Worm (Caenorhabditis elegans): ENCODE data around the gene unc-25.
A peak's percentile ranks its signal among the peaks of the same experiment; 100 is the strongest.

The unc-25 gene

ce11 chrIII:12971828-12972379, 29.5 kb downstream of the unc-25 start:
- TF ChIP-seq hlh-1 (tag; optimal IDR thresholded peaks at IDR 0.05): peak; percentile 17
- peak; percentile 40 for TF ChIP-seq lsy-2 (tag; optimal IDR thresholded peaks at IDR 0.05)
- TF ChIP-seq M03D4.4 (tag; optimal IDR thresholded peaks at IDR 0.05): no peak
- TF ChIP-seq unc-62 (GFP tag; optimal IDR thresholded peaks at IDR 0.05): peak; percentile 84

ce11 chrIII:12972398-12972797, 29.9 kb downstream of the unc-25 start, which contains the start of gene bckd-1A:
bckd-1A (minus strand) TSS chrIII:12972498.
- TF ChIP-seq ces-1 (GFP tag; optimal IDR thresholded peaks at IDR 0.05) (no peak), mab-5 (tag; optimal IDR thresholded peaks at IDR 0.05) (no peak), lin-13 (tag; optimal IDR thresholded peaks at IDR 0.05) (no peak), ham-2 (GFP tag; optimal IDR thresholded peaks at IDR 0.05) (no peak), pha-4 (tag; optimal IDR thresholded peaks at IDR 0.05) (no peak), unc-39 (tag; optimal IDR thresholded peaks at IDR 0.05) (no peak), elt-3 (tag; optimal IDR thresholded peaks at IDR 0.05) (no peak), cnd-1 (tag; optimal IDR thresholded peaks at IDR 0.05) (no peak), bed-3 (GFP tag; optimal IDR thresholded peaks at IDR 0.05) (no peak), nhr-237 (tag; optimal IDR thresholded peaks at IDR 0.05) (no peak), nhr-12 (tag; optimal IDR thresholded peaks at IDR 0.05) (no peak), nhr-76 (tag; optimal IDR thresholded peaks at IDR 0.05) (no peak), unc-120 (tag; optimal IDR thresholded peaks at IDR 0.05; ENCODE audit: poor library complexity, severe bottlenecking) (no peak), lsy-2 (tag; optimal IDR thresholded peaks at IDR 0.05) (no peak), zip-8 (tag; optimal IDR thresholded peaks at IDR 0.05) (no peak)

- TF ChIP-seq mep-1 (tag; optimal IDR thresholded peaks at IDR 0.05): no peak
Observed at ce11 chrIII:12977559-12977958, 35.1 kb downstream of the unc-25 start, which contains the start of gene ZK1010.2. ZK1010.2 (minus strand) TSS chrIII:12977862.

- TF ChIP-seq mls-2 (tag; optimal IDR thresholded peaks at IDR 0.05): peak; percentile 10
- TF ChIP-seq pha-4 (tag; optimal IDR thresholded peaks at IDR 0.05): peak; percentile 60
- no peak for TF ChIP-seq ceh-83 (GFP tag; optimal IDR thresholded peaks at IDR 0.05)
- TF ChIP-seq cnd-1 (tag; optimal IDR thresholded peaks at IDR 0.05): no peak
- TF ChIP-seq lin-13 (tag; optimal IDR thresholded peaks at IDR 0.05): peak; percentile 76
- no peak for TF ChIP-seq mab-5 (tag; optimal IDR thresholded peaks at IDR 0.05)
- no peak for TF ChIP-seq tbx-8 (GFP tag; optimal IDR thresholded peaks at IDR 0.05)
- peak; percentile 98 for TF ChIP-seq lsy-2 (tag; optimal IDR thresholded peaks at IDR 0.05)
- peak; percentile 12 for TF ChIP-seq unc-120 (tag; optimal IDR thresholded peaks at IDR 0.05; ENCODE audit: poor library complexity, severe bottlenecking)
- TF ChIP-seq hlh-1 (tag; optimal IDR thresholded peaks at IDR 0.05): peak; percentile 11
- peak; percentile 19 for TF ChIP-seq mep-1 (tag; optimal IDR thresholded peaks at IDR 0.05)
- no peak for TF ChIP-seq lin-32 (GFP tag; optimal IDR thresholded peaks at IDR 0.05)
- TF ChIP-seq flh-1 (GFP tag; optimal IDR thresholded peaks at IDR 0.05): no peak
- peak; percentile 71 for TF ChIP-seq nhr-237 (tag; optimal IDR thresholded peaks at IDR 0.05)
- peak; percentile 10 for TF ChIP-seq ces-1 (GFP tag; optimal IDR thresholded peaks at IDR 0.05)
Observed at ce11 chrIII:12978473-12979174, 36.2 kb downstream of the unc-25 start, which contains the start of the genes ubq-2 and frg-1. ubq-2 (minus strand) TSS chrIII:12978523. frg-1 (plus strand) TSS chrIII:12979162.

- TF ChIP-seq lsy-2 (tag; optimal IDR thresholded peaks at IDR 0.05): no peak
- no peak for TF ChIP-seq cnd-1 (tag; optimal IDR thresholded peaks at IDR 0.05)
- TF ChIP-seq mls-2 (tag; optimal IDR thresholded peaks at IDR 0.05): no peak
- TF ChIP-seq pha-4 (tag; optimal IDR thresholded peaks at IDR 0.05): no peak
- TF ChIP-seq flh-1 (GFP tag; optimal IDR thresholded peaks at IDR 0.05): no peak
- no peak for TF ChIP-seq mab-5 (tag; optimal IDR thresholded peaks at IDR 0.05)
Observed at ce11 chrIII:12980770-12981169, 38.3 kb downstream of the unc-25 start, which contains the start of gene ZK1010.4. ZK1010.4 (plus strand) TSS chrIII:12981070.

ce11 chrIII:12987418-12987817, 45.0 kb downstream of the unc-25 start, which contains the start of gene ZK1010.5:
ZK1010.5 (minus strand) TSS chrIII:12987518.
- TF ChIP-seq sptf-1 (tag; optimal IDR thresholded peaks at IDR 0.05) (no peak), unc-39 (tag; optimal IDR thresholded peaks at IDR 0.05) (no peak), nhr-237 (tag; optimal IDR thresholded peaks at IDR 0.05) (no peak), sem-2 (GFP tag; optimal IDR thresholded peaks at IDR 0.05) (no peak), zip-8 (tag; optimal IDR thresholded peaks at IDR 0.05) (no peak), elt-1 (tag; optimal IDR thresholded peaks at IDR 0.05; ENCODE audit: borderline replicate concordance, insufficient read depth) (no peak), unc-62 (GFP tag; optimal IDR thresholded peaks at IDR 0.05) (no peak), nhr-76 (tag; optimal IDR thresholded peaks at IDR 0.05) (no peak), snpc-4 (tag; optimal IDR thresholded peaks at IDR 0.05) (no peak), unc-120 (tag; optimal IDR thresholded peaks at IDR 0.05; ENCODE audit: poor library complexity, severe bottlenecking) (no peak), lin-32 (GFP tag; optimal IDR thresholded peaks at IDR 0.05) (no peak), elt-3 (tag; optimal IDR thresholded peaks at IDR 0.05) (no peak), lsy-2 (tag; optimal IDR thresholded peaks at IDR 0.05) (no peak), mep-1 (tag; optimal IDR thresholded peaks at IDR 0.05) (no peak), drap-1 (GFP tag; optimal IDR thresholded peaks at IDR 0.05) (no peak), blmp-1 (tag; optimal IDR thresholded peaks at IDR 0.05) (no peak), nhr-2 (tag; optimal IDR thresholded peaks at IDR 0.05) (no peak), bed-3 (GFP tag; optimal IDR thresholded peaks at IDR 0.05) (no peak), hlh-1 (tag; optimal IDR thresholded peaks at IDR 0.05) (no peak)

All from whole organism, mixed stage, embryonic.